Fruit fly (Drosophila melanogaster): ENCODE data around the gene Root.

DNA sequence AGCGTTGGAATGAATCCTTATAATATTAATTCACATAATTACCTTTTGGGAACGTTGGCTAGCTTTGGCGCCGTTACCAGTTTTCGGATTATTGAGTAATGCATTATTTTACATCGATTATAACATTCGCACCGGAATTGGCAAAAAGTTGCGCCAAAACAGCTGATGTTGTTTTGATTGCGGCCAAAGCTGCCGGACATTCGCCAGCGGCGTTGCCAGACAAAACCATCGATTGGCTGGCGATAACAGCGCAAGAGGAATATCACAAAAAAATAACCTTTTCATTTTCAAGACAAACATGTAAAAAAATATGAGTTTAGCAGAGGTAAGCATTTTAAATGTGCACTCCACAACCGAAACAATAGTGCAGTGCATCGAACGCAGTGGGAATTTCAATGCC, 17.0 kb downstream of the Root start, which contains the start of the genes GatB and Tsc1:
- TF ChIP-seq usp (GFP tag; optimal IDR thresholded peaks at IDR 0.05) (no peak), psq (optimal IDR thresholded peaks at IDR 0.05) (no peak), Dll (optimal IDR thresholded peaks at IDR 0.05) (no peak), EcR (GFP tag; optimal IDR thresholded peaks at IDR 0.05) (no peak), CG8478 (optimal IDR thresholded peaks at IDR 0.05) (no peak), pan (optimal IDR thresholded peaks at IDR 0.05) (no peak)

Data from whole organism.